Worm (Caenorhabditis elegans) whole organism, late embryonic: ENCODE results near the gene cand-1.

Source experiments
- C08G9.2 ChIP-seq: sonication (generic microtip); optimal IDR thresholded peaks from 2 replicates; lab custom pipeline; 2016; ENCODE audit warnings: mild to moderate bottlenecking, missing genetic modification characterization, moderate library complexity, missing compliant biosample characterization
- K02D7.2 ChIP-seq: sonication (generic microtip); optimal IDR thresholded peaks from 2 replicates; lab custom pipeline; 2017; ENCODE audit warnings: mild to moderate bottlenecking, missing genetic modification characterization, missing compliant biosample characterization
- T23F11.4 ChIP-seq: fragments of 200-800 bp; sonication (Bioruptor generic); optimal IDR thresholded peaks from 2 replicates; lab custom pipeline; 2018; ENCODE audit warnings: mild to moderate bottlenecking, missing genetic modification characterization, missing compliant biosample characterization
- Y22D7AL.16 ChIP-seq: sonication (generic microtip); optimal IDR thresholded peaks from 2 replicates; lab custom pipeline; 2016; ENCODE audit warnings: missing genetic modification characterization, missing compliant biosample characterization
- ahr-1 ChIP-seq: sonication (generic microtip); optimal IDR thresholded peaks from 2 replicates; lab custom pipeline; 2016; ENCODE audit warnings: missing genetic modification characterization, missing compliant biosample characterization
- ama-1 ChIP-seq: fragments of 150-350 bp; optimal IDR thresholded peaks from 2 replicates; lab custom pipeline; 2014
- ceh-18 ChIP-seq: sonication (generic microtip); optimal IDR thresholded peaks from 2 replicates; lab custom pipeline; 2016; ENCODE audit warnings: missing genetic modification characterization, missing compliant biosample characterization
- ceh-2 ChIP-seq: sonication (generic microtip); optimal IDR thresholded peaks from 2 replicates; lab custom pipeline; 2016; ENCODE audit warnings: missing genotype, missing genetic modification characterization, missing compliant biosample characterization
- ceh-31 ChIP-seq: sonication (generic microtip); optimal IDR thresholded peaks from 2 replicates; lab custom pipeline; 2016; ENCODE audit warnings: missing genetic modification characterization, missing compliant biosample characterization
- dve-1 ChIP-seq: sonication (generic microtip); optimal IDR thresholded peaks from 2 replicates; lab custom pipeline; 2017; ENCODE audit warnings: antibody characterized with exemption, mild to moderate bottlenecking, missing genetic modification characterization, missing compliant biosample characterization
- eyg-1 ChIP-seq: sonication (generic microtip); optimal IDR thresholded peaks from 2 replicates; lab custom pipeline; 2016; ENCODE audit warnings: missing genotype, missing genetic modification characterization, missing compliant biosample characterization
- fax-1 ChIP-seq: sonication (generic microtip); optimal IDR thresholded peaks from 2 replicates; lab custom pipeline; 2016; ENCODE audit warnings: missing genotype, missing genetic modification characterization, missing compliant biosample characterization
- gmeb-2 ChIP-seq: sonication (generic microtip); optimal IDR thresholded peaks from 2 replicates; lab custom pipeline; 2016; ENCODE audit warnings: missing genetic modification characterization, inconsistent platforms, missing compliant biosample characterization
- hlh-15 ChIP-seq: sonication (generic microtip); optimal IDR thresholded peaks from 2 replicates; lab custom pipeline; 2016; ENCODE audit warnings: missing genetic modification characterization, missing compliant biosample characterization
- hlh-6 ChIP-seq: sonication (generic microtip); optimal IDR thresholded peaks from 2 replicates; lab custom pipeline; 2016; ENCODE audit warnings: missing genotype, missing genetic modification characterization, missing compliant biosample characterization
- hlh-8 ChIP-seq: sonication (generic microtip); optimal IDR thresholded peaks from 2 replicates; lab custom pipeline; 2016; ENCODE audit warnings: missing genotype, missing genetic modification characterization, missing compliant biosample characterization
- lim-6 ChIP-seq: sonication (generic microtip); optimal IDR thresholded peaks from 2 replicates; lab custom pipeline; 2016; ENCODE audit warnings: missing genetic modification characterization, missing compliant biosample characterization
- lin-11 ChIP-seq: fragments of 200-800 bp; sonication (Bioruptor generic); optimal IDR thresholded peaks from 2 replicates; lab custom pipeline; 2018; ENCODE audit warnings: mild to moderate bottlenecking, missing genetic modification characterization, missing compliant biosample characterization
- mec-3 ChIP-seq: sonication (generic microtip); optimal IDR thresholded peaks from 2 replicates; lab custom pipeline; 2016; ENCODE audit warnings: borderline replicate concordance, missing genetic modification characterization, missing compliant biosample characterization
- nfya-1 ChIP-seq: sonication (generic microtip); optimal IDR thresholded peaks from 2 replicates; lab custom pipeline; 2017; ENCODE audit warnings: missing genetic modification characterization, mild to moderate bottlenecking, missing compliant biosample characterization, antibody characterized with exemption, moderate library complexity
- pag-3 ChIP-seq: sonication (generic microtip); optimal IDR thresholded peaks from 2 replicates; lab custom pipeline; 2016; ENCODE audit warnings: missing compliant biosample characterization, missing genetic modification characterization, borderline replicate concordance
- pat-9 ChIP-seq: fragments of 200-800 bp; sonication (Bioruptor generic); optimal IDR thresholded peaks from 2 replicates; lab custom pipeline; 2018; ENCODE audit warnings: mild to moderate bottlenecking, missing genetic modification characterization, moderate library complexity, missing compliant biosample characterization
- pax-1 ChIP-seq: fragments of 150-350 bp; optimal IDR thresholded peaks from 2 replicates; lab custom pipeline; 2014; ENCODE audit warnings: missing biosample characterization, missing genetic modification characterization
- pha-2 ChIP-seq: sonication (generic microtip); optimal IDR thresholded peaks from 2 replicates; lab custom pipeline; 2017; ENCODE audit warnings: mild to moderate bottlenecking, missing genetic modification characterization, missing compliant biosample characterization
- pha-4 ChIP-seq: fragments of 150-350 bp; optimal IDR thresholded peaks from 2 replicates; lab custom pipeline; 2018; ENCODE audit warnings: missing biosample characterization, missing genetic modification reagents, missing genetic modification characterization
- pqm-1 ChIP-seq: sonication (generic microtip); optimal IDR thresholded peaks from 2 replicates; lab custom pipeline; 2016; ENCODE audit warnings: missing genetic modification characterization, missing compliant biosample characterization
- ref-2 ChIP-seq: sonication (generic microtip); optimal IDR thresholded peaks from 2 replicates; lab custom pipeline; 2016; ENCODE audit warnings: missing genetic modification characterization, missing compliant biosample characterization
- rnt-1 ChIP-seq: sonication (generic microtip); optimal IDR thresholded peaks from 2 replicates; lab custom pipeline; 2016; ENCODE audit warnings: missing genetic modification characterization, missing compliant biosample characterization
- sox-2 ChIP-seq: fragments of 200-800 bp; sonication (Bioruptor generic); IDR thresholded peaks from 2 replicates; pipeline ENCODE4 v1.3.6; 2022; ENCODE audit warnings: missing genetic modification reagents, missing genetic modification characterization, missing compliant biosample characterization
- sox-4 ChIP-seq: sonication (generic microtip); optimal IDR thresholded peaks from 2 replicates; lab custom pipeline; 2017; ENCODE audit warnings: mild to moderate bottlenecking, missing genetic modification characterization, inconsistent platforms, missing compliant biosample characterization
- syd-9 ChIP-seq: sonication (generic microtip); optimal IDR thresholded peaks from 2 replicates; lab custom pipeline; 2016; ENCODE audit warnings: mild to moderate bottlenecking, missing genetic modification characterization, moderate library complexity, missing compliant biosample characterization
- tbx-7 ChIP-seq: sonication (generic microtip); optimal IDR thresholded peaks from 2 replicates; lab custom pipeline; 2016; ENCODE audit warnings: missing genotype, missing genetic modification characterization, missing compliant biosample characterization
- zip-5 ChIP-seq: sonication (generic microtip); optimal IDR thresholded peaks from 2 replicates; lab custom pipeline; 2016; ENCODE audit warnings: missing genetic modification characterization, missing compliant biosample characterization
- ztf-16 ChIP-seq: sonication (generic microtip); optimal IDR thresholded peaks from 2 replicates; lab custom pipeline; 2017; ENCODE audit warnings: missing genetic modification characterization, missing compliant biosample characterization

The cand-1 gene

ce11 chrV:16848498-16848897, 45.8 kb downstream of the cand-1 start, which contains the start of the genes clec-36 and clec-26:
Gene clec-36, minus strand, starts transcription at chrV:16848598.
Gene clec-26, plus strand, starts transcription at chrV:16848611.
- no peak for TF ChIP-seq sox-2 (GFP tag; lab: Robert Waterston, UW)
- no peak for TF ChIP-seq eyg-1
- TF ChIP-seq dve-1 (tag; lab: Kevin White, UChicago), result no peak
- TF ChIP-seq T23F11.4 (GFP tag; lab: Kevin White, UChicago), result no peak
- TF ChIP-seq pha-2 (tag; lab: Kevin White, UChicago), result no peak
- no peak for TF ChIP-seq nfya-1 (tag; lab: Kevin White, UChicago)
- TF ChIP-seq lim-6 (tag; lab: Kevin White, UChicago), result no peak
- no peak for TF ChIP-seq hlh-8 (tag; lab: Kevin White, UChicago)

- TF ChIP-seq pat-9 (tag; lab: Kevin White, UChicago), result no peak
- no peak for TF ChIP-seq ref-2
- no peak for TF ChIP-seq ztf-16 (tag; lab: Kevin White, UChicago)
- no peak for TF ChIP-seq pha-4
- no peak for TF ChIP-seq Y22D7AL.16 (tag; lab: Kevin White, UChicago)
- TF ChIP-seq pax-1 (tag; lab: Kevin White, UChicago), result no peak
- TF ChIP-seq, all 69 proteins: peak for 0
Observed at ce11 chrV:16852002-16852401, 49.3 kb downstream of the cand-1 start, which contains the start of gene clec-37. Gene clec-37, minus strand, starts transcription at chrV:16852102.

ce11 chrV:16853956-16854683, 51.4 kb downstream of the cand-1 start, which contains the start of the genes clec-35 and clec-27:
Gene clec-35, minus strand, starts transcription at chrV:16854056.
Gene clec-27, plus strand, starts transcription at chrV:16854633.
- TF ChIP-seq pax-1 (tag; lab: Kevin White, UChicago) (no peak), ceh-31 (tag; lab: Kevin White, UChicago) (no peak), sox-4 (tag; lab: Kevin White, UChicago) (no peak), T23F11.4 (GFP tag; lab: Kevin White, UChicago) (no peak), lin-11 (tag; lab: Kevin White, UChicago) (no peak), pqm-1 (tag; lab: Kevin White, UChicago) (no peak)

- no peak for TF ChIP-seq pha-4
- TF ChIP-seq zip-5 (tag; lab: Kevin White, UChicago), result no peak
- TF ChIP-seq hlh-6 (tag; lab: Kevin White, UChicago), result no peak
- no peak for TF ChIP-seq fax-1 (tag; lab: Kevin White, UChicago)
- no peak for TF ChIP-seq K02D7.2 (tag; lab: Kevin White, UChicago)
- no peak for TF ChIP-seq hlh-15 (tag; lab: Kevin White, UChicago)
- TF ChIP-seq mec-3, result no peak
- no peak for TF ChIP-seq pax-1 (tag; lab: Kevin White, UChicago)
- no peak for TF ChIP-seq lim-6 (tag; lab: Kevin White, UChicago)
- TF ChIP-seq ceh-31 (tag; lab: Kevin White, UChicago), result no peak
- no peak for TF ChIP-seq syd-9 (tag; lab: Kevin White, UChicago)
- TF ChIP-seq rnt-1, result no peak
- TF ChIP-seq ceh-2, result no peak
- no peak for TF ChIP-seq nfya-1 (tag; lab: Kevin White, UChicago)
Observed at ce11 chrV:16857977-16858479, 55.4 kb downstream of the cand-1 start, which contains the start of the genes clec-31 and clec-22. Gene clec-31, minus strand, starts transcription at chrV:16858077. Gene clec-22, plus strand, starts transcription at chrV:16858429.

- TF ChIP-seq C08G9.2 (tag; lab: Kevin White, UChicago), result no peak
- no peak for TF ChIP-seq fax-1 (tag; lab: Kevin White, UChicago)
- TF ChIP-seq ref-2, result no peak
- no peak for TF ChIP-seq ahr-1 (tag; lab: Kevin White, UChicago)
- TF ChIP-seq zip-5 (tag; lab: Kevin White, UChicago), result no peak
- TF ChIP-seq tbx-7 (tag; lab: Kevin White, UChicago), result no peak
- no peak for TF ChIP-seq gmeb-2 (tag; lab: Kevin White, UChicago)
- TF ChIP-seq hlh-6 (tag; lab: Kevin White, UChicago), result no peak
- no peak for TF ChIP-seq ama-1 (lab: Kevin White, UChicago)
- no peak for TF ChIP-seq Y22D7AL.16 (tag; lab: Kevin White, UChicago)
- no peak for TF ChIP-seq ceh-18 (tag; lab: Kevin White, UChicago)
- TF ChIP-seq sox-2 (GFP tag; lab: Robert Waterston, UW), result no peak
- TF ChIP-seq pag-3, result no peak
Observed at ce11 chrV:16861719-16862118, 59.0 kb downstream of the cand-1 start, which contains the start of the genes clec-32 and clec-24. Gene clec-32, minus strand, starts transcription at chrV:16861819. Gene clec-24, plus strand, starts transcription at chrV:16862012.
